Fruit fly (Drosophila melanogaster) whole organism, pupa: Measurements from ENCODE around the gene CG32985.
A peak's percentile ranks its signal among the peaks of the same experiment; 100 is the strongest.

Source experiments
- CG10348 ChIP-seq: fragments of 200-800 bp; sonication (Bioruptor generic); IDR thresholded peaks from 2 replicates; pipeline ENCODE4 v1.3.6; 2022; ENCODE audit warnings: missing biosample characterization, missing genetic modification characterization
- CG12605 ChIP-seq: fragments of 200-800 bp; sonication (Bioruptor generic); IDR thresholded peaks from 2 replicates; pipeline ENCODE4 v1.3.6; 2022; ENCODE audit warnings: missing biosample characterization, missing genetic modification characterization
- CG15710 ChIP-seq: fragments of 200-800 bp; sonication (Bioruptor generic); optimal IDR thresholded peaks from 2 replicates; lab custom pipeline; 2018; ENCODE audit warnings: missing biosample characterization, mild to moderate bottlenecking, missing genetic modification characterization, moderate library complexity
- CG17806 ChIP-seq: fragments of 200-800 bp; sonication (Bioruptor generic); optimal IDR thresholded peaks from 2 replicates; lab custom pipeline; 2018; ENCODE audit warnings: missing biosample characterization, mild to moderate bottlenecking, missing genetic modification characterization, moderate library complexity
- CG34367 ChIP-seq: fragments of 200-800 bp; sonication (Bioruptor generic); optimal IDR thresholded peaks from 2 replicates; lab custom pipeline; 2018; ENCODE audit warnings: missing biosample characterization, mild to moderate bottlenecking, missing genetic modification characterization
- CG4496 ChIP-seq: fragments of 200-800 bp; sonication (Bioruptor generic); IDR thresholded peaks from 3 replicates; pipeline ENCODE4 v1.3.6; 2022; ENCODE audit warnings: missing biosample characterization, missing genetic modification characterization
- CG8159 ChIP-seq: fragments of 200-800 bp; sonication (Bioruptor generic); optimal IDR thresholded peaks from 3 replicates; lab custom pipeline; 2018; ENCODE audit warnings: missing biosample characterization, mild to moderate bottlenecking, missing genetic modification characterization, moderate library complexity
- CG8301 ChIP-seq: fragments of 200-800 bp; sonication (Bioruptor generic); optimal IDR thresholded peaks from 2 replicates; lab custom pipeline; 2018; ENCODE audit warnings: missing biosample characterization, mild to moderate bottlenecking, missing genetic modification characterization
- EcR ChIP-seq: fragments of 200-800 bp; sonication (Bioruptor generic); optimal IDR thresholded peaks from 3 replicates; lab custom pipeline; 2019; ENCODE audit warnings: missing biosample characterization, missing genetic modification characterization, mild to moderate bottlenecking, moderate library complexity, missing genetic modification reagents
- Pif1A ChIP-seq: fragments of 200-800 bp; sonication (Bioruptor generic); optimal IDR thresholded peaks from 3 replicates; lab custom pipeline; 2016; ENCODE audit warnings: missing biosample characterization, missing genetic modification characterization
- Snoo ChIP-seq: fragments of 200-800 bp; sonication (Bioruptor generic); optimal IDR thresholded peaks from 3 replicates; lab custom pipeline; 2017; ENCODE audit warnings: missing biosample characterization, mild to moderate bottlenecking, missing genetic modification characterization, inconsistent platforms
- fd96Ca ChIP-seq: fragments of 200-800 bp; sonication (Bioruptor generic); IDR thresholded peaks from 3 replicates; pipeline ENCODE4 v1.3.6; 2022; ENCODE audit warnings: missing biosample characterization, missing genetic modification characterization
- rn ChIP-seq: fragments of 200-800 bp; sonication (Bioruptor generic); IDR thresholded peaks from 2 replicates; pipeline ENCODE4 v1.3.6; 2022; ENCODE audit warnings: missing biosample characterization, missing genetic modification characterization

DNA sequence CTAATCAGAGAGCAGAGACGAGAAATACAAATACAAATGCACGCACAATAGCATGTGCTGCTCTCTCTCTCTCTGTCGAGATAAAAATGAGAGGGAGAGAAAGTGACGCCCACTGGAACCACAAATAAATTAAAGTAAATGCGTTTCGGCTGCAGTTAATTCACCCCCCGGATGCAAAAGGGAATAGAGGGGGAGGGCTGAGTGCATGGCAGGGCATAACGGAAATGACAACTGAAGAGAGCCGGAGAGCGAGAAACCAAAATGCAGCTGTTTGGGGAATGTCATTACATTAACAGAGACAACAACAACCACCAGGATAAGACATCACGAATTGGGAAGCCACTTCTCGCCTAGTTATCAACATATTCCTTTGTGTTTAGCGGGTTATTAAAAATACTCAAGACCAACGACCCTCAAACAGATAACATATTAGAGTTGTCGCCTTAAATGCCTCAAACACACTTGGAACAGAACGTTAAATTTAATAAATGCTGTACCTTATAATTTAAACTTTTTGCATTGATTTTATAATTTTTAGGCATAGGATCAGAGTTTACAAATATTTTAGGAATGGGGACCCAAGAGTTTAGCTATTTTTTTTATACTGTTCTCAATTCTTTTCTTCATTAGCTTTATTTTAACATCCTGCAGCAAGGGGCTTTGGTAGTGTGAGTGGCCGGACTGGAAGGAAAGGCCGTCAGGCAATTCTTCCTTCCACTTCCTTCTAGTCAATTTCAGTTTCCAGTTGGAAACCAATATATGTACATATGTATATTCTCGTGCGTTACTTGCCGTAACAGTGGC lies 12.2 kb upstream of the CG32985 start:
- TF ChIP-seq CG15710 (tag; lab: Kevin White, UChicago) (peak; percentile 62), Snoo (tag; lab: Kevin White, UChicago) (peak; percentile 64), CG8301 (peak; percentile 26), CG4496 (GFP tag; lab: Robert Waterston, UW) (0 out of 3 replicates have a peak, but pooled peaks have one; percentile 51), CG12605 (peak; percentile 41; the same call in 1 of the 2 replicates), EcR (GFP tag; lab: Kevin White, UChicago) (peak; percentile 67), CG17806 (tag; lab: Kevin White, UChicago) (peak; percentile 62), rn (GFP tag; lab: Robert Waterston, UW) (no peak), fd96Ca (GFP tag; lab: Robert Waterston, UW) (no peak), CG8159 (tag; lab: Kevin White, UChicago) (peak; percentile 80), CG10348 (GFP tag; lab: Robert Waterston, UW) (no peak), CG34367 (tag; lab: Kevin White, UChicago) (peak; percentile 20), Pif1A (peak; percentile 65)
